Fruit fly (Drosophila melanogaster) ovary, adult (tissue): ENCODE measurements around the gene FoxL1.
A peak's percentile ranks its signal among the peaks of the same experiment; 100 is the strongest.

Experiments
- CG17801 ChIP-seq: fragments of 200-800 bp; optimal IDR thresholded peaks from 2 replicates; lab custom pipeline; 2019; ENCODE audit warnings: missing biosample characterization, mild to moderate bottlenecking, missing genetic modification characterization, moderate library complexity; ENCODE audit not compliant: partially characterized antibody

FoxL1 gene

dm6 chr3L:4014349-4014748 lies 4.3 kb upstream of the FoxL1 start:
- TF ChIP-seq CG17801 (GFP tag; lab: Kevin White, UChicago) = no peak

- no peak for TF ChIP-seq CG17801 (GFP tag; lab: Kevin White, UChicago)
Measured at dm6 chr3L:4016754-4017153, 1.9 kb upstream of the FoxL1 start.

- TF ChIP-seq CG17801 (GFP tag; lab: Kevin White, UChicago) = peak; percentile 50
Measured at dm6 chr3L:4021260-4021831, 2.7 kb downstream of the FoxL1 start, which contains the start of gene Mul1. Mul1 (plus strand) TSS chr3L:4021457.

dm6 chr3L:4024464-4024863 lies 5.8 kb downstream of the FoxL1 start:
- TF ChIP-seq CG17801 (GFP tag; lab: Kevin White, UChicago) = no peak

- no peak for TF ChIP-seq CG17801 (GFP tag; lab: Kevin White, UChicago)
Measured at dm6 chr3L:4025738-4026505, 7.2 kb downstream of the FoxL1 start, which contains the start of gene CG11594. CG11594 (minus strand) TSS chr3L:4026011.

- no peak for TF ChIP-seq CG17801 (GFP tag; lab: Kevin White, UChicago)
Measured at dm6 chr3L:4026506-4026868, 7.8 kb downstream of the FoxL1 start, which contains the start of gene Gr64a. Gr64a (plus strand) TSS chr3L:4026769.

dm6 chr3L:4028305-4028704 lies 9.6 kb downstream of the FoxL1 start, which contains the start of the genes Gr64b and Gr64c:
Gr64b (plus strand) TSS chr3L:4028605.
Gr64c (plus strand) TSS chr3L:4028605.
- no peak for TF ChIP-seq CG17801 (GFP tag; lab: Kevin White, UChicago)

- no peak for TF ChIP-seq CG17801 (GFP tag; lab: Kevin White, UChicago)
Measured at dm6 chr3L:4031762-4032161, 13.1 kb downstream of the FoxL1 start, which contains the start of the genes Gr64d and Gr64e. Gr64d (plus strand) TSS chr3L:4032062. Gr64e (plus strand) TSS chr3L:4032141.

dm6 chr3L:4035499-4035898 lies 16.8 kb downstream of the FoxL1 start, which contains the start of gene Gr64f:
Gr64f (plus strand) TSS chr3L:4035799.
- no peak for TF ChIP-seq CG17801 (GFP tag; lab: Kevin White, UChicago)

- peak; percentile 23 for TF ChIP-seq CG17801 (GFP tag; lab: Kevin White, UChicago)
Measured at dm6 chr3L:4040247-4040925, 21.7 kb downstream of the FoxL1 start, which contains the start of the genes CG11593 and Rcd5. CG11593 (minus strand) TSS chr3L:4040482. Rcd5 (plus strand) TSS chr3L:4040529.

- TF ChIP-seq CG17801 (GFP tag; lab: Kevin White, UChicago) = no peak
Measured at dm6 chr3L:4044497-4044896, 25.8 kb downstream of the FoxL1 start.

- TF ChIP-seq CG17801 (GFP tag; lab: Kevin White, UChicago) = no peak
Measured at dm6 chr3L:4046289-4046688, 27.6 kb downstream of the FoxL1 start, which contains the start of gene CG1136. CG1136 (plus strand) TSS chr3L:4046596.

- TF ChIP-seq CG17801 (GFP tag; lab: Kevin White, UChicago) = no peak
Measured at dm6 chr3L:4047635-4048034, 29.0 kb downstream of the FoxL1 start, which contains the start of gene Dpy-30L2. Dpy-30L2 (minus strand) TSS chr3L:4047735.

dm6 chr3L:4049082-4049481 lies 30.4 kb downstream of the FoxL1 start:
- TF ChIP-seq CG17801 (GFP tag; lab: Kevin White, UChicago) = no peak

- TF ChIP-seq CG17801 (GFP tag; lab: Kevin White, UChicago) = no peak
Measured at dm6 chr3L:4055438-4055962, 36.8 kb downstream of the FoxL1 start.
